Fruit fly (Drosophila melanogaster) whole organism, embryonic: ENCODE results near the gene CG8675.

Source experiments
- Asciz ChIP-seq: fragments of 200-800 bp; sonication (Bioruptor generic); optimal IDR thresholded peaks from 2 replicates; lab custom pipeline; 2017; ENCODE audit warnings: missing biosample characterization, mild to moderate bottlenecking, missing genetic modification characterization, missing genetic modification reagents
- CG10543 ChIP-seq: fragments of 200-800 bp; sonication (Bioruptor generic); optimal IDR thresholded peaks from 3 replicates; lab custom pipeline; 2017; ENCODE audit warnings: missing biosample characterization, mild to moderate bottlenecking, missing genetic modification characterization, moderate library complexity
- CG11398 ChIP-seq: fragments of 200-800 bp; sonication (Bioruptor generic); optimal IDR thresholded peaks from 2 replicates; lab custom pipeline; 2016; ENCODE audit warnings: missing biosample characterization, missing genetic modification characterization
- CG15011 ChIP-seq: fragments of 200-800 bp; sonication (Bioruptor generic); optimal IDR thresholded peaks from 3 replicates; lab custom pipeline; 2018; ENCODE audit warnings: missing biosample characterization, mild to moderate bottlenecking, missing genetic modification characterization
- CG15269 ChIP-seq: fragments of 200-800 bp; sonication (Bioruptor generic); optimal IDR thresholded peaks from 2 replicates; lab custom pipeline; 2018; ENCODE audit warnings: missing biosample characterization, mild to moderate bottlenecking, missing genetic modification characterization, moderate library complexity
- CG15514 ChIP-seq: fragments of 200-800 bp; sonication (Bioruptor generic); optimal IDR thresholded peaks from 3 replicates; lab custom pipeline; 2017; ENCODE audit warnings: missing biosample characterization, missing genetic modification characterization, mild to moderate bottlenecking, moderate library complexity, missing genetic modification reagents
- CG16779 ChIP-seq: fragments of 200-800 bp; sonication (Bioruptor generic); IDR thresholded peaks from 2 replicates; pipeline ENCODE4 v1.3.6; 2022; ENCODE audit warnings: missing biosample characterization, missing genetic modification characterization
- CG16863 ChIP-seq: fragments of 200-800 bp; sonication (Bioruptor generic); optimal IDR thresholded peaks from 3 replicates; lab custom pipeline; 2016; ENCODE audit warnings: missing biosample characterization, missing genetic modification characterization
- CG18262 ChIP-seq: fragments of 200-800 bp; optimal IDR thresholded peaks from 3 replicates; lab custom pipeline; 2019; ENCODE audit warnings: missing biosample characterization, mild to moderate bottlenecking, missing genetic modification characterization, moderate library complexity
- CG2116 ChIP-seq: fragments of 200-800 bp; sonication (Bioruptor generic); optimal IDR thresholded peaks from 3 replicates; lab custom pipeline; 2018; ENCODE audit warnings: missing biosample characterization, mild to moderate bottlenecking, missing genetic modification characterization
- CG3065 ChIP-seq: fragments of 200-800 bp; sonication (Bioruptor generic); optimal IDR thresholded peaks from 2 replicates; lab custom pipeline; 2016; ENCODE audit warnings: missing biosample characterization, missing genetic modification characterization
- CG33557 ChIP-seq: fragments of 200-800 bp; sonication (Bioruptor generic); optimal IDR thresholded peaks from 2 replicates; lab custom pipeline; 2019; ENCODE audit warnings: missing biosample characterization, mild to moderate bottlenecking, missing genetic modification characterization, moderate library complexity
- CG3407 ChIP-seq: fragments of 200-800 bp; sonication (Bioruptor generic); optimal IDR thresholded peaks from 2 replicates; lab custom pipeline; 2018; ENCODE audit warnings: missing biosample characterization, mild to moderate bottlenecking, missing genetic modification characterization
- CG4282 ChIP-seq: fragments of 200-800 bp; sonication (Bioruptor generic); optimal IDR thresholded peaks from 2 replicates; lab custom pipeline; 2016; ENCODE audit warnings: missing biosample characterization, missing genetic modification characterization
- CG6854 ChIP-seq: fragments of 200-800 bp; sonication (Bioruptor generic); optimal IDR thresholded peaks from 3 replicates; lab custom pipeline; 2017; ENCODE audit warnings: missing biosample characterization, mild to moderate bottlenecking, missing genetic modification characterization
- CG8290 ChIP-seq, 3 experiments: fragments of 200-800 bp; sonication (Bioruptor generic); optimal IDR thresholded peaks; 2 replicates each; lab custom pipeline; 2016 to 2019; ENCODE audit warnings: missing biosample characterization in 3 of 3, missing genetic modification characterization in 3 of 3, mild to moderate bottlenecking in 2 of 3, moderate library complexity in 1 of 3
- Ets97D ChIP-seq: fragments of 200-800 bp; sonication (Bioruptor generic); optimal IDR thresholded peaks from 3 replicates; lab custom pipeline; 2016; ENCODE audit warnings: missing biosample characterization, missing genetic modification characterization
- Fer2 ChIP-seq: fragments of 200-800 bp; sonication (Bioruptor generic); optimal IDR thresholded peaks from 2 replicates; lab custom pipeline; 2018; ENCODE audit warnings: missing biosample characterization, mild to moderate bottlenecking, missing genetic modification characterization, moderate library complexity
- GATAe ChIP-seq: fragments of 200-800 bp; sonication (Bioruptor generic); conservative IDR thresholded peaks from 2 replicates; pipeline ENCODE4 v1.3.6; 2022; ENCODE audit warnings: missing biosample characterization, missing genetic modification characterization
- Hr39 ChIP-seq: fragments of >200 bp; optimal IDR thresholded peaks from 2 replicates; lab custom pipeline; 2017
- Hr51 ChIP-seq, 2 experiments: fragments of 200-800 bp; sonication (Bioruptor generic); optimal IDR thresholded peaks; 2 replicates in 1 of 2; 3 replicates in 1 of 2; lab custom pipeline; 2016 to 2018; ENCODE audit warnings: missing biosample characterization in 2 of 2, missing genetic modification characterization in 2 of 2, mild to moderate bottlenecking in 1 of 2, moderate library complexity in 1 of 2
- Med ChIP-seq: fragments of 200-800 bp; sonication (Bioruptor generic); peaks from one replicate; lab custom pipeline; 2016; ENCODE audit warnings: missing biosample characterization, missing genetic modification characterization, mild to moderate bottlenecking, inconsistent platforms, moderate library complexity
- NC2β ChIP-seq: fragments of 200-800 bp; sonication (Bioruptor generic); optimal IDR thresholded peaks from 2 replicates; lab custom pipeline; 2016; ENCODE audit warnings: missing biosample characterization, missing genetic modification characterization
- Xbp1 ChIP-seq: fragments of 200-800 bp; sonication (Bioruptor generic); optimal IDR thresholded peaks from 3 replicates; lab custom pipeline; 2016; ENCODE audit warnings: missing biosample characterization, mild to moderate bottlenecking, missing genetic modification characterization
- al ChIP-seq: fragments of 200-800 bp; sonication (Bioruptor generic); IDR thresholded peaks from 2 replicates; pipeline ENCODE4 v1.3.6; 2022; ENCODE audit warnings: missing biosample characterization, missing genetic modification characterization
- ase ChIP-seq: fragments of 200-800 bp; sonication (Bioruptor generic); IDR thresholded peaks from 3 replicates; pipeline ENCODE4 v1.3.6; 2022; ENCODE audit warnings: missing biosample characterization, missing genetic modification characterization
- ato ChIP-seq: fragments of 200-800 bp; sonication (Bioruptor generic); IDR thresholded peaks from 2 replicates; pipeline ENCODE4 v1.3.6; 2022; ENCODE audit warnings: missing biosample characterization, missing genetic modification characterization; ENCODE audit not compliant: partially characterized antibody
- btn ChIP-seq: fragments of 200-800 bp; sonication (Bioruptor generic); optimal IDR thresholded peaks from 2 replicates; lab custom pipeline; 2016; ENCODE audit warnings: missing biosample characterization, missing genetic modification characterization
- dan ChIP-seq: fragments of 200-800 bp; sonication (Bioruptor generic); IDR thresholded peaks from 2 replicates; pipeline ENCODE4 v1.3.6; 2022; ENCODE audit warnings: missing biosample characterization, missing genetic modification characterization
- dpn ChIP-seq, 2 experiments: fragments of 200-800 bp; sonication (Bioruptor generic); optimal IDR thresholded peaks; 3 replicates each; lab custom pipeline; 2016; ENCODE audit warnings: missing biosample characterization in 2 of 2, missing genetic modification characterization in 2 of 2
- dysf ChIP-seq: fragments of 200-800 bp; sonication (Bioruptor generic); IDR thresholded peaks from 3 replicates; pipeline ENCODE4 v1.3.6; 2022; ENCODE audit warnings: missing biosample characterization, missing genetic modification characterization
- eve ChIP-seq, 2 experiments: fragments of >200 bp; optimal IDR thresholded peaks; 2 replicates each; lab custom pipeline; 2017; ENCODE audit warnings: missing biosample characterization in 2 of 2, missing genetic modification characterization in 2 of 2
- ewg ChIP-seq: fragments of 200-800 bp; sonication (Bioruptor generic); optimal IDR thresholded peaks from 3 replicates; lab custom pipeline; 2017; ENCODE audit warnings: mild to moderate bottlenecking, missing biosample characterization, missing genetic modification reagents, missing genetic modification characterization
- fd96Cb ChIP-seq: fragments of 200-800 bp; sonication (Bioruptor generic); optimal IDR thresholded peaks from 2 replicates; lab custom pipeline; 2018; ENCODE audit warnings: missing biosample characterization, mild to moderate bottlenecking, missing genetic modification characterization, moderate library complexity
- gce ChIP-seq: fragments of 200-800 bp; sonication (Bioruptor generic); IDR thresholded peaks from 3 replicates; pipeline ENCODE4 v1.3.6; 2022; ENCODE audit warnings: missing biosample characterization, missing genetic modification characterization
- gcm2 ChIP-seq: fragments of 200-800 bp; sonication (Bioruptor generic); optimal IDR thresholded peaks from 2 replicates; lab custom pipeline; 2016; ENCODE audit warnings: missing biosample characterization, missing genetic modification characterization
- insv ChIP-seq, 2 experiments: fragments of 200-800 bp; sonication (Bioruptor generic); optimal IDR thresholded peaks; 3 replicates each; lab custom pipeline; 2016 to 2018; ENCODE audit warnings: missing biosample characterization in 2 of 2, missing genetic modification characterization in 2 of 2
- kay ChIP-seq: fragments of 200-800 bp; sonication (Bioruptor generic); optimal IDR thresholded peaks from 2 replicates; lab custom pipeline; 2016; ENCODE audit warnings: missing biosample characterization, missing genetic modification characterization
- knrl ChIP-seq: fragments of 200-800 bp; sonication (Bioruptor generic); IDR thresholded peaks from 3 replicates; pipeline ENCODE4 v1.3.6; 2022; ENCODE audit warnings: missing biosample characterization, missing genetic modification characterization; ENCODE audit not compliant: partially characterized antibody
- lab ChIP-seq: fragments of 200-800 bp; sonication (Bioruptor generic); optimal IDR thresholded peaks from 3 replicates; lab custom pipeline; 2017; ENCODE audit warnings: missing biosample characterization, missing genetic modification characterization, mild to moderate bottlenecking, moderate library complexity, missing genetic modification reagents
- mam ChIP-seq: fragments of 200-800 bp; sonication (Bioruptor generic); optimal IDR thresholded peaks from 3 replicates; lab custom pipeline; 2016; ENCODE audit warnings: missing biosample characterization, missing genetic modification characterization
- p53 ChIP-seq: fragments of 200-800 bp; sonication (Bioruptor generic); optimal IDR thresholded peaks from 2 replicates; lab custom pipeline; 2016; ENCODE audit warnings: missing biosample characterization, missing genetic modification characterization
- sisA ChIP-seq: fragments of 200-800 bp; sonication (Bioruptor generic); IDR thresholded peaks from 2 replicates; pipeline ENCODE4 v1.3.6; 2022; ENCODE audit warnings: missing biosample characterization, missing genetic modification characterization
- slbo ChIP-seq: fragments of 200-800 bp; sonication (Bioruptor generic); IDR thresholded peaks from 2 replicates; pipeline ENCODE4 v1.3.6; 2022; ENCODE audit warnings: missing biosample characterization, missing genetic modification characterization
- sqz ChIP-seq: fragments of 200-800 bp; sonication (Bioruptor generic); optimal IDR thresholded peaks from 3 replicates; lab custom pipeline; 2018; ENCODE audit warnings: missing biosample characterization, mild to moderate bottlenecking, missing genetic modification characterization
- sr ChIP-seq: fragments of 200-800 bp; sonication (Bioruptor generic); IDR thresholded peaks from 3 replicates; pipeline ENCODE4 v1.3.6; 2022; ENCODE audit warnings: missing biosample characterization, missing genetic modification characterization
- toy ChIP-seq: fragments of 200-800 bp; sonication (Bioruptor generic); IDR thresholded peaks from 2 replicates; pipeline ENCODE4 v1.3.6; 2022; ENCODE audit warnings: missing biosample characterization, missing genetic modification characterization
- vvl ChIP-seq: fragments of 200-800 bp; sonication (Bioruptor generic); IDR thresholded peaks from 2 replicates; pipeline ENCODE4 v1.3.6; 2022; ENCODE audit warnings: missing biosample characterization, missing genetic modification characterization
- wek ChIP-seq: fragments of 200-800 bp; sonication (Bioruptor generic); optimal IDR thresholded peaks from 3 replicates; lab custom pipeline; 2018; ENCODE audit warnings: missing biosample characterization, mild to moderate bottlenecking, missing genetic modification characterization, moderate library complexity
- yki ChIP-seq: fragments of >200 bp; optimal IDR thresholded peaks from 3 replicates; lab custom pipeline; 2018

Gene CG8675

DNA sequence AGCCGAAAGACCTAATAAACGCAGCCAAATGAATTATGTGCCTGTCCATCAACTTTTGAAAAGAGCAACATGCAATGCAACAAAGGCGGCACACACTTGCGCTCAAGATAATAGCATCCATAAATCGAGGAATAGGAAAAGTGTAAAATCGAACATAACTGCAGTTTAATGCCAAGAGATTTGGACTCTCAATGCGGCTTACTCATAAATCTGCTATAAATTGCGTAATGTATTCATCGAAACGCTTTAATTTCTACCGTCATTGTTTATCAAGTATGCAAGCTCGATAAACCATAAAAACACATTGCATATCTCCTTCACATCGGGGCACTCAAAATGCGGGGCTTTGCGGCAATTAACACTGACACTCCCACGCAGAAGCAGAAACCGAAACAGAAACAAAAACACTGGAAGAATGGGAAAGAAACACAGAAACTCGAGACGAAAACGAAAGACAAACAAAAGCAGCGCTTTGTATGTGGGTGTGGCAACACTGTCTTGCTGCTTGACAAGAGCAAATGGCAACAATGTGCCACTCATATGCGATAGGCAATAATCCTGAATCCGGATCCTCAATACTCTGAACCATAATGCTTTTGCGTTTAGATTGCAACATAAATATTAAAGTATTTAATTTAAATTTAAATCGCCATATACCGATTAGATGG is 48.8 kb upstream of the CG8675 start (continued):
- TF ChIP-seq Hr39 (no peak), CG2116 (no peak), CG4282 (GFP tag; lab: Kevin White, UChicago) (no peak), CG6854 (GFP tag; lab: Kevin White, UChicago) (no peak), Asciz (GFP tag; lab: Kevin White, UChicago) (no peak), eve (GFP tag; optimal IDR thresholded peaks at IDR 0.05; lab: Kevin White, UChicago) (no peak), al (GFP tag; lab: Robert Waterston, UW) (no peak), dysf (no peak), Fer2 (tag; lab: Kevin White, UChicago) (no peak), gcm2 (GFP tag; lab: Kevin White, UChicago) (no peak), CG18262 (tag; lab: Kevin White, UChicago) (peak; percentile 7), vvl (peak; percentile 28; the same call in 1 of the 2 replicates), CG3407 (GFP tag; lab: Kevin White, UChicago) (peak; percentile 51), CG15269 (tag; lab: Kevin White, UChicago) (no peak), NC2β (peak; percentile 3), btn (GFP tag; lab: Kevin White, UChicago) (no peak), GATAe (GFP tag; lab: Robert Waterston, UW) (no peak), Ets97D (no peak), CG10543 (GFP tag; lab: Kevin White, UChicago) (no peak), dan (GFP tag; lab: Robert Waterston, UW) (no peak), mam (GFP tag; lab: Kevin White, UChicago) (no peak), knrl (no peak), CG3065 (GFP tag; lab: Kevin White, UChicago) (no peak), ewg (GFP tag; lab: Kevin White, UChicago) (peak; percentile 9), Hr51 (GFP tag; optimal IDR thresholded peaks at IDR 0.05; lab: Kevin White, UChicago) (peak in 1 of 2 experiments; percentile 44), ato (no peak), CG11398 (GFP tag; lab: Kevin White, UChicago) (no peak), CG15011 (GFP tag; lab: Kevin White, UChicago) (no peak), Xbp1 (GFP tag; lab: Kevin White, UChicago) (peak; percentile 2), dpn (GFP tag; optimal IDR thresholded peaks at IDR 0.05; lab: Kevin White, UChicago) (peak in 1 of 2 experiments; percentile 44), wek (peak; percentile 19), sr (GFP tag; lab: Robert Waterston, UW) (0 out of 3 replicates have a peak, but pooled peaks have one; percentile 15), sisA (GFP tag; lab: Robert Waterston, UW) (0 out of 2 replicates have a peak, but pooled peaks have one; percentile 17), sqz (GFP tag; lab: Kevin White, UChicago) (no peak), CG33557 (no peak), CG16863 (GFP tag; lab: Kevin White, UChicago) (peak; percentile 12), yki (lab: Kevin White, UChicago) (no peak), kay (GFP tag; lab: Kevin White, UChicago) (no peak), CG16779 (GFP tag; lab: Robert Waterston, UW) (no peak), CG15514 (no peak), lab (GFP tag; lab: Kevin White, UChicago) (no peak), insv (GFP tag; optimal IDR thresholded peaks at IDR 0.05; lab: Kevin White, UChicago) (no peak), gce (GFP tag; lab: Robert Waterston, UW) (0 out of 3 replicates have a peak, but pooled peaks have one; percentile 31), Med (GFP tag; lab: Kevin White, UChicago) (peak; percentile 72), fd96Cb (peak; percentile 19), ase (GFP tag; lab: Robert Waterston, UW) (no peak), slbo (GFP tag; lab: Robert Waterston, UW) (no peak), p53 (GFP tag; lab: Kevin White, UChicago) (no peak), CG8290 (GFP tag; optimal IDR thresholded peaks at IDR 0.05; lab: Kevin White, UChicago) (no peak), CG8290 (tag; optimal IDR thresholded peaks at IDR 0.05; lab: Kevin White, UChicago) (peak in 1 of 2 experiments; percentile 44), toy (GFP tag; lab: Robert Waterston, UW) (no peak)
